Worm (Caenorhabditis elegans) whole organism, L2 larva: ENCODE measurements around the gene F07C6.2.

ENCODE experiments used
- F13H6.1 ChIP-seq: sonication (generic microtip); optimal IDR thresholded peaks from 2 replicates; lab custom pipeline; 2016; ENCODE audit warnings: missing genetic modification characterization, missing compliant biosample characterization
- alr-1 ChIP-seq: fragments of 150-350 bp; optimal IDR thresholded peaks from 2 replicates; lab custom pipeline; 2014; ENCODE audit warnings: missing biosample characterization, missing genetic modification characterization
- aly-2 ChIP-seq: fragments of 150-350 bp; optimal IDR thresholded peaks from 2 replicates; lab custom pipeline; 2014; ENCODE audit warnings: missing biosample characterization, missing genetic modification characterization
- ama-1 ChIP-seq: fragments of 150-350 bp; optimal IDR thresholded peaks from 2 replicates; lab custom pipeline; 2018; ENCODE audit warnings: inconsistent platforms
- blmp-1 ChIP-seq: sonication (generic microtip); optimal IDR thresholded peaks from 2 replicates; lab custom pipeline; 2017; ENCODE audit warnings: missing genetic modification characterization, mild to moderate bottlenecking, missing compliant biosample characterization, antibody characterized with exemption, moderate library complexity; ENCODE audit not compliant: insufficient read depth
- ceh-82 ChIP-seq: fragments of 150-350 bp; optimal IDR thresholded peaks from 2 replicates; lab custom pipeline; 2014; ENCODE audit warnings: missing biosample characterization, missing genetic modification characterization
- crh-2 ChIP-seq: sonication (generic microtip); optimal IDR thresholded peaks from 2 replicates; lab custom pipeline; 2017; ENCODE audit warnings: missing biosample characterization, missing genetic modification characterization
- dmd-4 ChIP-seq: sonication (generic microtip); optimal IDR thresholded peaks from 2 replicates; lab custom pipeline; 2017; ENCODE audit warnings: missing biosample characterization, missing genetic modification characterization
- elt-1 ChIP-seq: fragments of 150-350 bp; optimal IDR thresholded peaks from 2 replicates; lab custom pipeline; 2014; ENCODE audit warnings: missing biosample characterization, missing genetic modification characterization
- elt-3 ChIP-seq: sonication (generic microtip); optimal IDR thresholded peaks from 2 replicates; lab custom pipeline; 2017; ENCODE audit warnings: missing biosample characterization, missing genetic modification characterization
- fos-1 ChIP-seq: fragments of 150-350 bp; optimal IDR thresholded peaks from 2 replicates; lab custom pipeline; 2014; ENCODE audit warnings: missing biosample characterization, missing genetic modification characterization
- lin-13 ChIP-seq: fragments of 150-350 bp; optimal IDR thresholded peaks from 2 replicates; lab custom pipeline; 2014; ENCODE audit warnings: missing biosample characterization, missing genetic modification reagents, missing genetic modification characterization
- lsy-2 ChIP-seq, 2 experiments: fragments of 150-350 bp in 1 of 2; sonication (generic microtip) in 1 of 2; optimal IDR thresholded peaks; 2 replicates each; lab custom pipeline; 2014 to 2017; ENCODE audit warnings: missing biosample characterization in 2 of 2, missing genetic modification characterization in 2 of 2
- mbf-1 ChIP-seq: sonication (generic microtip); optimal IDR thresholded peaks from 2 replicates; lab custom pipeline; 2017; ENCODE audit warnings: missing biosample characterization, missing genetic modification characterization
- nhr-11 ChIP-seq: fragments of 150-350 bp; optimal IDR thresholded peaks from 2 replicates; lab custom pipeline; 2014; ENCODE audit warnings: missing biosample characterization, missing genetic modification characterization
- nhr-129 ChIP-seq: fragments of 150-350 bp; optimal IDR thresholded peaks from 2 replicates; lab custom pipeline; 2014; ENCODE audit warnings: missing biosample characterization, missing genetic modification characterization
- nhr-23 ChIP-seq: fragments of 150-350 bp; optimal IDR thresholded peaks from 2 replicates; lab custom pipeline; 2014; ENCODE audit warnings: missing biosample characterization, missing genetic modification reagents, missing genetic modification characterization
- nhr-237 ChIP-seq: fragments of 150-350 bp; optimal IDR thresholded peaks from 2 replicates; lab custom pipeline; 2014; ENCODE audit warnings: missing biosample characterization, missing genetic modification characterization
- nhr-25 ChIP-seq: fragments of 150-350 bp; sonication (generic microtip); optimal IDR thresholded peaks from 3 replicates; lab custom pipeline; 2014; ENCODE audit warnings: missing biosample characterization, missing genetic modification characterization
- nhr-6 ChIP-seq: fragments of 150-350 bp; optimal IDR thresholded peaks from 2 replicates; lab custom pipeline; 2014; ENCODE audit warnings: missing biosample characterization, missing genetic modification characterization
- nhr-77 ChIP-seq: fragments of 150-350 bp; optimal IDR thresholded peaks from 2 replicates; lab custom pipeline; 2014; ENCODE audit warnings: missing biosample characterization, missing genetic modification characterization
- peb-1 ChIP-seq: fragments of 150-350 bp; optimal IDR thresholded peaks from 2 replicates; lab custom pipeline; 2014; ENCODE audit warnings: missing biosample characterization, missing genetic modification characterization
- sem-4 ChIP-seq: fragments of 150-350 bp; optimal IDR thresholded peaks from 2 replicates; lab custom pipeline; 2014; ENCODE audit warnings: missing biosample characterization, missing genetic modification reagents, missing genetic modification characterization
- skn-1 ChIP-seq: sonication (generic microtip); optimal IDR thresholded peaks from 2 replicates; lab custom pipeline; 2017; ENCODE audit warnings: missing biosample characterization, missing genetic modification characterization
- sma-3 ChIP-seq: sonication (generic microtip); optimal IDR thresholded peaks from 2 replicates; lab custom pipeline; 2016; ENCODE audit warnings: missing genetic modification reagents, missing genetic modification characterization, missing compliant biosample characterization
- sma-9 ChIP-seq, 2 experiments: fragments of 150-350 bp in 1 of 2; sonication (generic microtip) in 1 of 2; optimal IDR thresholded peaks; 2 replicates each; lab custom pipeline; 2014 to 2016; ENCODE audit warnings: missing genetic modification characterization in 2 of 2, mild to moderate bottlenecking in 1 of 2, missing biosample characterization in 1 of 2, missing compliant biosample characterization in 1 of 2, missing genetic modification reagents in 1 of 2, moderate library complexity in 1 of 2
- unc-39 ChIP-seq: fragments of 150-350 bp; optimal IDR thresholded peaks from 2 replicates; lab custom pipeline; 2014; ENCODE audit warnings: missing biosample characterization, missing genetic modification characterization
- unc-55 ChIP-seq: fragments of 150-350 bp; sonication (generic microtip); optimal IDR thresholded peaks from 3 replicates; lab custom pipeline; 2014; ENCODE audit warnings: missing biosample characterization, missing genetic modification reagents, missing genetic modification characterization
- unc-62 ChIP-seq: fragments of 150-350 bp; optimal IDR thresholded peaks from 2 replicates; lab custom pipeline; 2014; ENCODE audit warnings: missing biosample characterization, missing genetic modification reagents, missing genetic modification characterization
- zag-1 ChIP-seq: fragments of 150-350 bp; optimal IDR thresholded peaks from 2 replicates; lab custom pipeline; 2014; ENCODE audit warnings: missing biosample characterization, missing genetic modification characterization
- ztf-1 ChIP-seq: fragments of 200-800 bp; sonication (Bioruptor generic); conservative IDR thresholded peaks from 2 replicates; pipeline ENCODE4 v1.3.6; 2022; ENCODE audit warnings: missing genetic modification characterization, missing compliant biosample characterization
- ztf-11 ChIP-seq: sonication (generic microtip); optimal IDR thresholded peaks from 2 replicates; lab custom pipeline; 2017; ENCODE audit warnings: missing biosample characterization, missing genetic modification characterization
- ztf-4 ChIP-seq: fragments of 150-350 bp; optimal IDR thresholded peaks from 2 replicates; lab custom pipeline; 2014; ENCODE audit warnings: missing biosample characterization, missing genetic modification characterization

F07C6.2 gene

DNA sequence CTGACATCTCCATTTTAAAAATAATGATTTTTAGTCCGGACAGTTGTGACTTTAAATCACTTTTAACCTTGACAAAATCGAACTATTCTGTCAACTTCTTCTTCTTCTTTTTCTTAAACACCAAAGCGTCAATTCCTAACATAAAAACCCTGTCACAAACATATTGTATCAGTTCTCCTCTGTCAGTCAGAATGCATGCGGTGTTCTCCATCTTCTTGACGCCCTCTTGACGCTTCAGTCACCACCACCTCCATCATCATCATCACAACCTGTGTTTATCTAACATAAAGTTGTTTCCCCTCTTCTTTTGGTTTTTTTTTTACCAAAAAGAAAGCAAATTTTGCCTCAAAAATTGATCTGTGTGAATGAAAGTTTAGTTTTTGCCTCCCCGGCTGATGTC, 44.4 kb downstream of the F07C6.2 start:
- no peak for TF ChIP-seq nhr-23 (tag; lab: Kevin White, UChicago)
- TF ChIP-seq sma-9 (GFP tag; optimal IDR thresholded peaks at IDR 0.05; lab: Kevin White, UChicago), result no peak
- TF ChIP-seq sma-9 (tag; optimal IDR thresholded peaks at IDR 0.05; lab: Kevin White, UChicago), result no peak
- TF ChIP-seq nhr-6 (tag; lab: Kevin White, UChicago), result no peak
- no peak for TF ChIP-seq unc-62 (GFP tag; lab: Kevin White, UChicago)
- TF ChIP-seq nhr-129 (tag; lab: Kevin White, UChicago), result no peak
- TF ChIP-seq ztf-4 (tag; lab: Kevin White, UChicago), result no peak

DNA sequence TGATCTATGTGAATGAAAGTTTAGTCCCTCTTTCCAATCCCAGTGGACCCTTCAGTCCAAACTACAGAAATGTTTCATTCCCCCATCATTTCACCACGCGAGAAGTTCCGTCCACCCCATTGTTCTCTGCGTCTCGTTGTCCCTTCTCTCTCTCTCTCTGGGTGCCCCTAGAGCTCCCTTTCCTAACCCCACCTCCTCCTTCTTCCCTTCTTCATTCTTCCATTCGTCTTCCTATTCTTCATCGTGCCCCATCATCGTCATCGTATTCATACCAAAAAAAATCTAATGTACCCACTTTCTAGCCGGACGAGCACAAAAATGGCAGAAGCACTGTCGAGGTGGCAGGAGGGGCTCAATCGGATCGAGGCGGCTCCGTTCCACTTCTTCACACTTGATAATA, 45.2 kb downstream of the F07C6.2 start, which contains the start of gene M02B1.3:
Gene M02B1.3 (plus strand): TSS at position 301 of the 400 bp plus-strand sequence.
- TF ChIP-seq F13H6.1 (tag; lab: Kevin White, UChicago) (no peak), ztf-1 (no peak), nhr-129 (tag; lab: Kevin White, UChicago) (no peak), mbf-1 (tag; lab: Kevin White, UChicago) (no peak), nhr-237 (tag; lab: Kevin White, UChicago) (no peak), elt-1 (tag; lab: Kevin White, UChicago) (no peak), nhr-77 (tag; lab: Kevin White, UChicago) (no peak), sma-9 (GFP tag; optimal IDR thresholded peaks at IDR 0.05; lab: Kevin White, UChicago) (no peak), sma-9 (tag; optimal IDR thresholded peaks at IDR 0.05; lab: Kevin White, UChicago) (no peak), lsy-2 (tag; optimal IDR thresholded peaks at IDR 0.05; lab: Kevin White, UChicago) (no peak), lin-13 (GFP tag; lab: Kevin White, UChicago) (no peak), ceh-82 (tag; lab: Kevin White, UChicago) (no peak), elt-3 (tag; lab: Kevin White, UChicago) (no peak), aly-2 (no peak)

DNA sequence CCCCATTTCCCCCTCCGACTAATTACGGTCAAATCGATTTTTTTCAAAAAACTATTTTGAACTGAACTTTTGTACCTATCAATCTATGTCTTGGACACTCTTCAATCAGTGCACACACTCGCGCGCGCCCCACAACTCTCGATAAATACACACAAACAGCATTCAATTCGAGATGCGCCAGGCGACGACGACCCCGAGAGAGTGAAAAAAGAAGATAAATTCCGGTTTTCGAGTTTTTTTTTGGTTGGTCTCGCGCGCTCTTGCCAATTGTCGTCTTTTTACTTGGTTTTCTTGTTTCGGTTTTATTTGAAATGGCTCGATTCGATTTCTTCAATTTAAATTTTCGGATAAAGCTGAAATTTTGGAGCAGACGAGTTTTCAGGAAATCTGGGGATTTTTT, 49.4 kb downstream of the F07C6.2 start:
- peak; percentile 49 for TF ChIP-seq F13H6.1 (tag; lab: Kevin White, UChicago)
- no peak for TF ChIP-seq ama-1 (lab: Kevin White, UChicago)
- TF ChIP-seq unc-55, result no peak
- no peak for TF ChIP-seq ztf-11 (tag; lab: Kevin White, UChicago)
- TF ChIP-seq sma-9 (GFP tag; optimal IDR thresholded peaks at IDR 0.05; lab: Kevin White, UChicago), result peak; percentile 32
- TF ChIP-seq sma-9 (tag; optimal IDR thresholded peaks at IDR 0.05; lab: Kevin White, UChicago), result no peak
- TF ChIP-seq sma-3, result no peak
- TF ChIP-seq ztf-1, result no peak
- peak; percentile 39 for TF ChIP-seq sem-4 (tag; lab: Kevin White, UChicago)
- TF ChIP-seq nhr-25 (tag; lab: Kevin White, UChicago), result peak; percentile 17
- peak; percentile 38 for TF ChIP-seq fos-1 (tag; lab: Kevin White, UChicago)
- no peak for TF ChIP-seq unc-39 (tag; lab: Kevin White, UChicago)
- TF ChIP-seq zag-1 (tag; lab: Kevin White, UChicago), result no peak
- TF ChIP-seq blmp-1, result peak; percentile 11
- no peak for TF ChIP-seq crh-2 (tag; lab: Kevin White, UChicago)
- peak; percentile 41 for TF ChIP-seq nhr-129 (tag; lab: Kevin White, UChicago)

DNA sequence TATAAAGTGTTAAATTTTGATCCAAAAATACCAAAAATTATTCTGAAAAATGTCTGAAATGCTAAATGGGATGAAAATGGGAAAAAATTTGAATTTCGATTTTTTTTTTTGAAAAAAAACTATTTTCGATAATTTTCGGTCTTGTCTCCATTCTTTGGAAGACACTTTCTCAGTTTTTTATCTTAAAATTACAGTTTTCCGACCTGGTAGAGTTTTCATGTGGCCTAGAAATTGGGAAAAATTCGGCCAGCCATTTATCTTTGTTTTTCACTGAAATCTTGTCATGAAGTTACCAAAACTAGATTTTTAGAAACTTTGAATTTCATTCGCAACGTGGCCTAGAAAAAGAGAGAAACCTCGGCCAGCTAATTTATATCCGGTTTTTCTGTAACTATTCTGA, 49.9 kb downstream of the F07C6.2 start:
- TF ChIP-seq sem-4 (tag; lab: Kevin White, UChicago), result no peak
- TF ChIP-seq alr-1 (tag; lab: Kevin White, UChicago), result no peak
- TF ChIP-seq dmd-4 (tag; lab: Kevin White, UChicago), result no peak
- TF ChIP-seq nhr-11, result no peak
- no peak for TF ChIP-seq ztf-1
- no peak for TF ChIP-seq skn-1 (tag; lab: Kevin White, UChicago)
- no peak for TF ChIP-seq nhr-25 (tag; lab: Kevin White, UChicago)
- no peak for TF ChIP-seq elt-3 (tag; lab: Kevin White, UChicago)
- TF ChIP-seq peb-1, result no peak
- TF ChIP-seq sma-3, result no peak
- TF ChIP-seq nhr-129 (tag; lab: Kevin White, UChicago), result no peak
